Fruit fly (Drosophila melanogaster) whole organism, embryonic: Measurements from ENCODE around the gene CG3408.

ENCODE experiments used
- CG12236 ChIP-seq: fragments of 200-800 bp; sonication (Bioruptor generic); optimal IDR thresholded peaks from 2 replicates; lab custom pipeline; 2016; ENCODE audit warnings: missing biosample characterization, missing genetic modification characterization
- CG13424 ChIP-seq: fragments of 200-800 bp; sonication (Bioruptor generic); optimal IDR thresholded peaks from 2 replicates; lab custom pipeline; 2019; ENCODE audit warnings: missing biosample characterization, mild to moderate bottlenecking, missing genetic modification characterization, moderate library complexity
- CG13775 ChIP-seq: fragments of 200-800 bp; sonication (Bioruptor generic); optimal IDR thresholded peaks from 3 replicates; lab custom pipeline; 2017; ENCODE audit warnings: missing biosample characterization, mild to moderate bottlenecking, missing genetic modification characterization
- CG15011 ChIP-seq: fragments of 200-800 bp; sonication (Bioruptor generic); optimal IDR thresholded peaks from 3 replicates; lab custom pipeline; 2018; ENCODE audit warnings: missing biosample characterization, mild to moderate bottlenecking, missing genetic modification characterization
- CG16779 ChIP-seq: fragments of 200-800 bp; sonication (Bioruptor generic); IDR thresholded peaks from 2 replicates; pipeline ENCODE4 v1.3.6; 2022; ENCODE audit warnings: missing biosample characterization, missing genetic modification characterization
- CG17359 ChIP-seq: fragments of 200-800 bp; sonication (Bioruptor generic); optimal IDR thresholded peaks from 3 replicates; lab custom pipeline; 2018; ENCODE audit warnings: missing biosample characterization, mild to moderate bottlenecking, missing genetic modification characterization, moderate library complexity
- CG17361 ChIP-seq: fragments of 200-800 bp; sonication (Bioruptor generic); IDR thresholded peaks from 3 replicates; pipeline ENCODE4 v1.3.6; 2022; ENCODE audit warnings: missing biosample characterization, missing genetic modification characterization
- CG17385 ChIP-seq: fragments of 200-800 bp; sonication (Bioruptor generic); optimal IDR thresholded peaks from 3 replicates; lab custom pipeline; 2018; ENCODE audit warnings: missing biosample characterization, mild to moderate bottlenecking, missing genetic modification characterization
- CG18262 ChIP-seq: fragments of 200-800 bp; optimal IDR thresholded peaks from 3 replicates; lab custom pipeline; 2019; ENCODE audit warnings: missing biosample characterization, mild to moderate bottlenecking, missing genetic modification characterization, moderate library complexity
- CG18619 ChIP-seq: fragments of 200-800 bp; sonication (Bioruptor generic); optimal IDR thresholded peaks from 3 replicates; lab custom pipeline; 2017; ENCODE audit warnings: missing biosample characterization, mild to moderate bottlenecking, missing genetic modification characterization
- CG2120 ChIP-seq: fragments of 200-800 bp; sonication (Bioruptor generic); optimal IDR thresholded peaks from 3 replicates; lab custom pipeline; 2016; ENCODE audit warnings: missing biosample characterization, missing genetic modification characterization
- CG3163 ChIP-seq: fragments of 200-800 bp; sonication (Bioruptor generic); optimal IDR thresholded peaks from 3 replicates; lab custom pipeline; 2016; ENCODE audit warnings: missing biosample characterization, missing genetic modification characterization
- CG6654 ChIP-seq: fragments of 200-800 bp; sonication (Bioruptor generic); optimal IDR thresholded peaks from 2 replicates; lab custom pipeline; 2017; ENCODE audit warnings: missing biosample characterization, mild to moderate bottlenecking, missing genetic modification characterization
- CG8290 ChIP-seq, 3 experiments: fragments of 200-800 bp; sonication (Bioruptor generic); optimal IDR thresholded peaks; 2 replicates each; lab custom pipeline; 2016 to 2019; ENCODE audit warnings: missing biosample characterization in 3 of 3, missing genetic modification characterization in 3 of 3, mild to moderate bottlenecking in 2 of 3, moderate library complexity in 1 of 3
- CG9437 ChIP-seq: fragments of 200-800 bp; sonication (Bioruptor generic); optimal IDR thresholded peaks from 2 replicates; lab custom pipeline; 2018; ENCODE audit warnings: missing biosample characterization, mild to moderate bottlenecking, missing genetic modification characterization
- CG9727 ChIP-seq: fragments of 200-800 bp; sonication (Bioruptor generic); optimal IDR thresholded peaks from 3 replicates; lab custom pipeline; 2017; ENCODE audit warnings: missing biosample characterization, mild to moderate bottlenecking, missing genetic modification characterization
- CoRest ChIP-seq: fragments of 200-800 bp; sonication (Bioruptor generic); optimal IDR thresholded peaks from 3 replicates; lab custom pipeline; 2018; ENCODE audit warnings: missing biosample characterization, mild to moderate bottlenecking, missing genetic modification characterization, moderate library complexity
- Doc2 ChIP-seq: fragments of 200-800 bp; sonication (Bioruptor generic); IDR thresholded peaks from 2 replicates; pipeline ENCODE4 v1.3.6; 2022; ENCODE audit warnings: missing biosample characterization, missing genetic modification characterization
- Fer1 ChIP-seq: fragments of 200-800 bp; sonication (Bioruptor generic); optimal IDR thresholded peaks from 2 replicates; lab custom pipeline; 2017; ENCODE audit warnings: missing biosample characterization, mild to moderate bottlenecking, missing genetic modification characterization
- Hmr ChIP-seq: fragments of 200-800 bp; sonication (Bioruptor generic); optimal IDR thresholded peaks from 3 replicates; lab custom pipeline; 2017; ENCODE audit warnings: mild to moderate bottlenecking, missing biosample characterization, missing genetic modification reagents, missing genetic modification characterization
- Lim3 ChIP-seq: fragments of 200-800 bp; sonication (Bioruptor generic); IDR thresholded peaks from 2 replicates; pipeline ENCODE4 v1.3.6; 2022; ENCODE audit warnings: missing biosample characterization, missing genetic modification characterization
- Med ChIP-seq: fragments of 200-800 bp; sonication (Bioruptor generic); peaks from one replicate; lab custom pipeline; 2016; ENCODE audit warnings: missing biosample characterization, missing genetic modification characterization, mild to moderate bottlenecking, inconsistent platforms, moderate library complexity
- Sry-β ChIP-seq: fragments of 200-800 bp; sonication (Bioruptor generic); optimal IDR thresholded peaks from 2 replicates; lab custom pipeline; 2018; ENCODE audit warnings: missing biosample characterization, mild to moderate bottlenecking, missing genetic modification characterization, moderate library complexity
- Taf1 ChIP-seq: fragments of 200-800 bp; sonication (Bioruptor generic); IDR thresholded peaks from 2 replicates; pipeline ENCODE4 v1.3.6; 2022; ENCODE audit warnings: missing biosample characterization, missing genetic modification characterization
- YL-1 ChIP-seq: fragments of 200-800 bp; sonication (Bioruptor generic); optimal IDR thresholded peaks from 3 replicates; lab custom pipeline; 2017; ENCODE audit warnings: missing biosample characterization, mild to moderate bottlenecking, missing genetic modification characterization
- crol ChIP-seq: fragments of 200-800 bp; sonication (Bioruptor generic); IDR thresholded peaks from 2 replicates; pipeline ENCODE4 v1.3.6; 2022; ENCODE audit warnings: missing biosample characterization, missing genetic modification characterization
- cwo ChIP-seq: fragments of 200-800 bp; sonication (Bioruptor generic); optimal IDR thresholded peaks from 3 replicates; lab custom pipeline; 2017; ENCODE audit warnings: missing biosample characterization, missing genetic modification characterization, mild to moderate bottlenecking, moderate library complexity, missing genetic modification reagents
- da ChIP-seq: fragments of 200-800 bp; sonication (Bioruptor generic); optimal IDR thresholded peaks from 2 replicates; lab custom pipeline; 2016; ENCODE audit warnings: missing biosample characterization, missing genetic modification characterization
- dysf ChIP-seq: fragments of 200-800 bp; sonication (Bioruptor generic); IDR thresholded peaks from 3 replicates; pipeline ENCODE4 v1.3.6; 2022; ENCODE audit warnings: missing biosample characterization, missing genetic modification characterization
- emc ChIP-seq: fragments of 200-800 bp; sonication (Bioruptor generic); optimal IDR thresholded peaks from 2 replicates; lab custom pipeline; 2016; ENCODE audit warnings: missing biosample characterization, missing genetic modification characterization
- fd102C ChIP-seq: fragments of 200-800 bp; sonication (Bioruptor generic); optimal IDR thresholded peaks from 2 replicates; lab custom pipeline; 2018; ENCODE audit warnings: missing biosample characterization, mild to moderate bottlenecking, missing genetic modification characterization, moderate library complexity
- fd96Cb ChIP-seq: fragments of 200-800 bp; sonication (Bioruptor generic); optimal IDR thresholded peaks from 2 replicates; lab custom pipeline; 2018; ENCODE audit warnings: missing biosample characterization, mild to moderate bottlenecking, missing genetic modification characterization, moderate library complexity
- gem ChIP-seq: fragments of 200-800 bp; sonication (Bioruptor generic); optimal IDR thresholded peaks from 2 replicates; lab custom pipeline; 2019; ENCODE audit warnings: missing biosample characterization, mild to moderate bottlenecking, missing genetic modification characterization, moderate library complexity
- grau ChIP-seq: fragments of 200-800 bp; optimal IDR thresholded peaks from 3 replicates; lab custom pipeline; 2019; ENCODE audit warnings: missing biosample characterization, mild to moderate bottlenecking, missing genetic modification characterization, moderate library complexity
- gsb-n ChIP-seq: fragments of 200-800 bp; sonication (Bioruptor generic); optimal IDR thresholded peaks from 3 replicates; lab custom pipeline; 2018; ENCODE audit warnings: missing biosample characterization, mild to moderate bottlenecking, missing genetic modification characterization
- hbn ChIP-seq: fragments of 200-800 bp; sonication (Bioruptor generic); IDR thresholded peaks from 2 replicates; pipeline ENCODE4 v1.3.6; 2022; ENCODE audit warnings: missing biosample characterization, missing genetic modification characterization; ENCODE audit not compliant: partially characterized antibody
- ind ChIP-seq: fragments of 200-800 bp; sonication (Bioruptor generic); optimal IDR thresholded peaks from 3 replicates; lab custom pipeline; 2016; ENCODE audit warnings: missing biosample characterization, missing genetic modification characterization
- lab ChIP-seq: fragments of 200-800 bp; sonication (Bioruptor generic); optimal IDR thresholded peaks from 3 replicates; lab custom pipeline; 2017; ENCODE audit warnings: missing biosample characterization, missing genetic modification characterization, mild to moderate bottlenecking, moderate library complexity, missing genetic modification reagents
- maf-S ChIP-seq: fragments of 200-800 bp; sonication (Bioruptor generic); optimal IDR thresholded peaks from 2 replicates; lab custom pipeline; 2016; ENCODE audit warnings: missing biosample characterization, missing genetic modification characterization
- mam ChIP-seq: fragments of 200-800 bp; sonication (Bioruptor generic); optimal IDR thresholded peaks from 3 replicates; lab custom pipeline; 2016; ENCODE audit warnings: missing biosample characterization, missing genetic modification characterization
- nerfin-2 ChIP-seq: fragments of 200-800 bp; sonication (Bioruptor generic); IDR thresholded peaks from 2 replicates; pipeline ENCODE4 v1.3.6; 2022; ENCODE audit warnings: missing biosample characterization, missing genetic modification characterization; ENCODE audit not compliant: partially characterized antibody
- odd ChIP-seq: fragments of 200-800 bp; sonication (Bioruptor generic); optimal IDR thresholded peaks from 2 replicates; lab custom pipeline; 2017; ENCODE audit warnings: missing biosample characterization, mild to moderate bottlenecking, missing genetic modification characterization
- otp ChIP-seq: fragments of 200-800 bp; sonication (Bioruptor generic); IDR thresholded peaks from 3 replicates; pipeline ENCODE4, ENCODE4 v1.3.6; 2022; ENCODE audit warnings: missing biosample characterization, missing genetic modification characterization
- pita ChIP-seq: fragments of 200-800 bp; sonication (Bioruptor generic); optimal IDR thresholded peaks from 2 replicates; lab custom pipeline; 2017; ENCODE audit warnings: missing biosample characterization, mild to moderate bottlenecking, missing genetic modification characterization
- sens ChIP-seq: fragments of 200-800 bp; sonication (Bioruptor generic); peaks from one replicate; lab custom pipeline; 2016; ENCODE audit warnings: missing biosample characterization, missing genetic modification characterization
- slou ChIP-seq: fragments of 200-800 bp; sonication (Bioruptor generic); optimal IDR thresholded peaks from 3 replicates; lab custom pipeline; 2016; ENCODE audit warnings: missing biosample characterization, missing genetic modification characterization
- stwl ChIP-seq: fragments of 200-800 bp; sonication (Bioruptor generic); optimal IDR thresholded peaks from 3 replicates; lab custom pipeline; 2018; ENCODE audit warnings: missing biosample characterization, mild to moderate bottlenecking, missing genetic modification characterization, moderate library complexity
- trem ChIP-seq: fragments of 200-800 bp; optimal IDR thresholded peaks from 3 replicates; lab custom pipeline; 2019; ENCODE audit warnings: missing biosample characterization, mild to moderate bottlenecking, missing genetic modification characterization, moderate library complexity
- trh ChIP-seq: fragments of 200-800 bp; sonication (Bioruptor generic); optimal IDR thresholded peaks from 2 replicates; lab custom pipeline; 2016; ENCODE audit warnings: missing biosample characterization, missing genetic modification characterization

Gene CG3408

dm6 chr3L:9468261-9468890 lies 41.0 kb downstream of the CG3408 start (continued):
- TF ChIP-seq lab (GFP tag; lab: Kevin White, UChicago): peak; percentile 21
- no peak for TF ChIP-seq trh (GFP tag; lab: Kevin White, UChicago)
- no peak for TF ChIP-seq Taf1 (GFP tag; lab: Robert Waterston, UW)
- peak; percentile 11 for TF ChIP-seq CG9437
- TF ChIP-seq CG8290 (GFP tag; optimal IDR thresholded peaks at IDR 0.05; lab: Kevin White, UChicago): no peak
- TF ChIP-seq CG8290 (tag; optimal IDR thresholded peaks at IDR 0.05; lab: Kevin White, UChicago): peak in 1 of 2 experiments; percentile 1
- TF ChIP-seq trem: no peak
- no peak for TF ChIP-seq Sry-β (GFP tag; lab: Kevin White, UChicago)
- TF ChIP-seq CG17359: peak; percentile 16
- no peak for TF ChIP-seq CG3163 (GFP tag; lab: Kevin White, UChicago)
- TF ChIP-seq CG15011: peak; percentile 14
- TF ChIP-seq Med: peak; percentile 76
- no peak for TF ChIP-seq YL-1 (GFP tag; lab: Kevin White, UChicago)
- TF ChIP-seq Lim3 (GFP tag; lab: Robert Waterston, UW): no peak
- TF ChIP-seq cwo (GFP tag; lab: Kevin White, UChicago): peak; percentile 47
- no peak for TF ChIP-seq nerfin-2 (GFP tag; lab: Robert Waterston, UW)
- TF ChIP-seq fd102C (GFP tag; lab: Kevin White, UChicago): no peak
- TF ChIP-seq CoRest (tag; lab: Kevin White, UChicago): peak; percentile 61
- TF ChIP-seq emc (GFP tag; lab: Kevin White, UChicago): no peak
- peak; percentile 60 for TF ChIP-seq CG18262 (tag; lab: Kevin White, UChicago)
- no peak for TF ChIP-seq CG17385
- TF ChIP-seq odd: no peak
- peak; percentile 58 for TF ChIP-seq gem (tag; lab: Kevin White, UChicago)
- no peak for TF ChIP-seq stwl (tag; lab: Kevin White, UChicago)
- TF ChIP-seq CG18619 (GFP tag; lab: Kevin White, UChicago): peak; percentile 13
- TF ChIP-seq CG6654 (GFP tag; lab: Kevin White, UChicago): no peak
- no peak for TF ChIP-seq maf-S (GFP tag; lab: Kevin White, UChicago)
- peak; percentile 60 for TF ChIP-seq CG17361 (GFP tag; lab: Robert Waterston, UW)
- TF ChIP-seq da (GFP tag; lab: Kevin White, UChicago): no peak
- TF ChIP-seq slou (GFP tag; lab: Kevin White, UChicago): no peak
- TF ChIP-seq mam (GFP tag; lab: Kevin White, UChicago): peak; percentile 24
- TF ChIP-seq ind: peak; percentile 34
- peak; percentile 66 for TF ChIP-seq CG2120 (GFP tag; lab: Kevin White, UChicago)
- TF ChIP-seq sens (GFP tag; lab: Kevin White, UChicago): peak; percentile 82
- peak; percentile 36; the same call in 1 of the 3 replicates for TF ChIP-seq dysf (GFP tag; lab: Robert Waterston, UW)
- no peak for TF ChIP-seq gsb-n (tag; lab: Kevin White, UChicago)
- no peak for TF ChIP-seq hbn
- TF ChIP-seq otp: no peak
- TF ChIP-seq CG12236 (GFP tag; lab: Kevin White, UChicago): no peak
- peak; percentile 28 for TF ChIP-seq CG9727 (GFP tag; lab: Kevin White, UChicago)
- no peak for TF ChIP-seq pita
- peak; percentile 32 for TF ChIP-seq Hmr
- TF ChIP-seq crol (GFP tag; lab: Robert Waterston, UW): no peak
- TF ChIP-seq Doc2 (GFP tag; lab: Robert Waterston, UW): no peak
- TF ChIP-seq Fer1: peak; percentile 44
- peak; percentile 4 for TF ChIP-seq CG13424 (tag; lab: Kevin White, UChicago)
- TF ChIP-seq fd96Cb (tag; lab: Kevin White, UChicago): peak; percentile 33
- peak; percentile 26 for TF ChIP-seq CG13775 (GFP tag; lab: Kevin White, UChicago)
- TF ChIP-seq CG16779: 0 out of 2 replicates have a peak, but pooled peaks have one; percentile 31
- peak; percentile 34 for TF ChIP-seq grau (tag; lab: Kevin White, UChicago)
